Worm (Caenorhabditis elegans): ENCODE results near the gene gfat-2.

- TF ChIP-seq fkh-10 (GFP tag; optimal IDR thresholded peaks at IDR 0.05) (no peak), F13H6.1 (tag; optimal IDR thresholded peaks at IDR 0.05) (no peak), ceh-9 (tag; optimal IDR thresholded peaks at IDR 0.05) (no peak), mec-3 (tag; optimal IDR thresholded peaks at IDR 0.05; ENCODE audit: borderline replicate concordance) (no peak), eyg-1 (tag; optimal IDR thresholded peaks at IDR 0.05) (no peak), ama-1 (optimal IDR thresholded peaks at IDR 0.05) (no peak), ets-4 (tag; optimal IDR thresholded peaks at IDR 0.05) (no peak), nhr-11 (tag; optimal IDR thresholded peaks at IDR 0.05) (no peak), tbx-2 (tag; optimal IDR thresholded peaks at IDR 0.05) (no peak), gmeb-2 (tag; optimal IDR thresholded peaks at IDR 0.05) (no peak), nhr-232 (tag; optimal IDR thresholded peaks at IDR 0.05) (no peak)
These were observed 38.4 kb upstream of the gfat-2 start, which contains the start of gene sec-31 for ce11 chrIV:11371645-11372044.
